Fruit fly (Drosophila melanogaster) whole organism, pupa: ENCODE data around the gene CG10970.

Source experiments
- CG10348 ChIP-seq: fragments of 200-800 bp; sonication (Bioruptor generic); IDR thresholded peaks from 2 replicates; pipeline ENCODE4 v1.3.6; 2022; ENCODE audit warnings: missing biosample characterization, missing genetic modification characterization
- CG12605 ChIP-seq: fragments of 200-800 bp; sonication (Bioruptor generic); IDR thresholded peaks from 2 replicates; pipeline ENCODE4 v1.3.6; 2022; ENCODE audit warnings: missing biosample characterization, missing genetic modification characterization
- CG13204 ChIP-seq: fragments of 200-800 bp; sonication (Bioruptor generic); optimal IDR thresholded peaks from 2 replicates; lab custom pipeline; 2018; ENCODE audit warnings: missing biosample characterization, mild to moderate bottlenecking, missing genetic modification characterization, moderate library complexity
- CG15710 ChIP-seq: fragments of 200-800 bp; sonication (Bioruptor generic); optimal IDR thresholded peaks from 2 replicates; lab custom pipeline; 2018; ENCODE audit warnings: missing biosample characterization, mild to moderate bottlenecking, missing genetic modification characterization, moderate library complexity
- CG17806 ChIP-seq: fragments of 200-800 bp; sonication (Bioruptor generic); optimal IDR thresholded peaks from 2 replicates; lab custom pipeline; 2018; ENCODE audit warnings: missing biosample characterization, mild to moderate bottlenecking, missing genetic modification characterization, moderate library complexity
- gl ChIP-seq: fragments of 200-800 bp; sonication (Bioruptor generic); optimal IDR thresholded peaks from 2 replicates; lab custom pipeline; 2018; ENCODE audit warnings: missing biosample characterization, mild to moderate bottlenecking, missing genetic modification characterization
- rn ChIP-seq: fragments of 200-800 bp; sonication (Bioruptor generic); IDR thresholded peaks from 2 replicates; pipeline ENCODE4 v1.3.6; 2022; ENCODE audit warnings: missing biosample characterization, missing genetic modification characterization

- TF ChIP-seq gl (tag; lab: Kevin White, UChicago) (peak; percentile 28), CG13204 (GFP tag; lab: Kevin White, UChicago) (peak; percentile 42), CG15710 (tag; lab: Kevin White, UChicago) (peak; percentile 77), rn (GFP tag; lab: Robert Waterston, UW) (peak; percentile 60), CG17806 (tag; lab: Kevin White, UChicago) (peak; percentile 72), CG10348 (GFP tag; lab: Robert Waterston, UW) (no peak), CG12605 (GFP tag; lab: Robert Waterston, UW) (peak; percentile 55; the same call in 1 of the 2 replicates)
Measured at dm6 chrX:9066802-9067489, 4.3 kb downstream of the CG10970 start.
